Fruit fly (Drosophila melanogaster): ENCODE results near the gene CG12099.

CG12099 gene

dm6 chr3L:1587140-1587849, 29.0 kb upstream of the CG12099 start (continued):
- peak; percentile 77 for TF ChIP-seq repo (GFP tag; optimal IDR thresholded peaks at IDR 0.05)
- no peak for TF ChIP-seq CG16813 (GFP tag; IDR thresholded peaks at IDR 0.05; ENCODE audit: partially characterized antibody)
- no peak for TF ChIP-seq CG30020 (tag; optimal IDR thresholded peaks at IDR 0.05)
- TF ChIP-seq CG11723 (GFP tag; optimal IDR thresholded peaks at IDR 0.05), result peak; percentile 54
- peak; percentile 56 for TF ChIP-seq Ssrp (tag; optimal IDR thresholded peaks at IDR 0.05)
- TF ChIP-seq CG6272 (GFP tag; IDR thresholded peaks at IDR 0.05), result peak; percentile 85
- no peak for TF ChIP-seq Sin3A (optimal IDR thresholded peaks at IDR 0.05)
- peak; percentile 43 for TF ChIP-seq CG12744 (GFP tag; optimal IDR thresholded peaks at IDR 0.05)
- peak; percentile 65; the same call in 2 of the 3 replicates for TF ChIP-seq jigr1 (GFP tag; IDR thresholded peaks at IDR 0.05)
- TF ChIP-seq fd64A (GFP tag; optimal IDR thresholded peaks at IDR 0.05), result peak; percentile 6
- TF ChIP-seq org-1 (GFP tag; optimal IDR thresholded peaks at IDR 0.05), result peak; percentile 60
- TF ChIP-seq CG7987 (GFP tag; optimal IDR thresholded peaks at IDR 0.05), result peak; percentile 47
- peak; percentile 36 for TF ChIP-seq CG4617 (GFP tag; optimal IDR thresholded peaks at IDR 0.05; ENCODE audit: borderline replicate concordance)
- TF ChIP-seq Xbp1 (GFP tag; optimal IDR thresholded peaks at IDR 0.05), result peak; percentile 84
- peak; percentile 81 for TF ChIP-seq CkIIα-i1 (GFP tag; IDR thresholded peaks at IDR 0.05)
- TF ChIP-seq croc (GFP tag; conservative IDR thresholded peaks at IDR 0.05), result peak; percentile 58; the same call in 2 of the 3 replicates
- peak; percentile 79 for TF ChIP-seq CG4854 (GFP tag; optimal IDR thresholded peaks at IDR 0.05)
- TF ChIP-seq Dp (GFP tag; optimal IDR thresholded peaks at IDR 0.05), result no peak
- peak; percentile 11 for TF ChIP-seq exex (tag; optimal IDR thresholded peaks at IDR 0.05)
- TF ChIP-seq Nf-YC (tag; optimal IDR thresholded peaks at IDR 0.05), result peak; percentile 68
- TF ChIP-seq ERR (GFP tag; optimal IDR thresholded peaks at IDR 0.05), result peak; percentile 65
- TF ChIP-seq CG1792 (GFP tag; optimal IDR thresholded peaks at IDR 0.05), result peak; percentile 88
- peak; percentile 61; the same call in 1 of the 2 replicates for TF ChIP-seq aop (GFP tag; IDR thresholded peaks at IDR 0.05)
- peak; percentile 69 for TF ChIP-seq CG33213 (GFP tag; optimal IDR thresholded peaks at IDR 0.05)
- TF ChIP-seq Dref (GFP tag; IDR thresholded peaks at IDR 0.05), result peak; percentile 33; the same call in 1 of the 2 replicates
- no peak for TF ChIP-seq Hmx (GFP tag; optimal IDR thresholded peaks at IDR 0.05)
- peak; percentile 94 for TF ChIP-seq CG12769 (tag; optimal IDR thresholded peaks at IDR 0.05)
- TF ChIP-seq CG11696 (GFP tag; IDR thresholded peaks at IDR 0.05), result peak; percentile 76
- TF ChIP-seq peb (GFP tag; IDR thresholded peaks at IDR 0.05), result peak; percentile 65
- no peak for TF ChIP-seq abd-A (tag; optimal IDR thresholded peaks at IDR 0.05)
- TF ChIP-seq CG9727 (GFP tag; optimal IDR thresholded peaks at IDR 0.05), result peak; percentile 69
- peak; percentile 99 for TF ChIP-seq Med (GFP tag)
- peak; percentile 89 for TF ChIP-seq otp (GFP tag; IDR thresholded peaks at IDR 0.05)
- TF ChIP-seq Rfx (GFP tag; IDR thresholded peaks at IDR 0.05), result peak; percentile 95
- peak; percentile 73 for TF ChIP-seq Chrac-16 (GFP tag; optimal IDR thresholded peaks at IDR 0.05)
- TF ChIP-seq chm (GFP tag; IDR thresholded peaks at IDR 0.05), result peak; percentile 89
- TF ChIP-seq CG6765 (GFP tag; optimal IDR thresholded peaks at IDR 0.05), result peak; percentile 76
- TF ChIP-seq row (GFP tag; IDR thresholded peaks at IDR 0.05), result peak; percentile 90
- peak; percentile 56 for TF ChIP-seq chn (GFP tag; optimal IDR thresholded peaks at IDR 0.05)
- peak; percentile 5 for TF ChIP-seq CG12299 (tag; optimal IDR thresholded peaks at IDR 0.05)
- peak; percentile 80 for TF ChIP-seq CG4424 (GFP tag; optimal IDR thresholded peaks at IDR 0.05)
- TF ChIP-seq cato (GFP tag; optimal IDR thresholded peaks at IDR 0.05; ENCODE audit: borderline replicate concordance), result peak; percentile 12
- TF ChIP-seq ATbp (GFP tag; optimal IDR thresholded peaks at IDR 0.05), result peak; percentile 61
- peak; percentile 78; the same call in 2 of the 3 replicates for TF ChIP-seq Optix (GFP tag; IDR thresholded peaks at IDR 0.05)
- peak; percentile 73 for TF ChIP-seq Nf-YA (GFP tag; IDR thresholded peaks at IDR 0.05)
- TF ChIP-seq dm (GFP tag; optimal IDR thresholded peaks at IDR 0.05), result peak; percentile 34
- peak; percentile 62 for TF ChIP-seq zfh2 (GFP tag; optimal IDR thresholded peaks at IDR 0.05)
- TF ChIP-seq CG2889 (GFP tag; IDR thresholded peaks at IDR 0.05), result peak; percentile 87
- no peak for TF ChIP-seq cg (GFP tag; optimal IDR thresholded peaks at IDR 0.05)
- TF ChIP-seq Usf (GFP tag; optimal IDR thresholded peaks at IDR 0.05), result peak; percentile 44
